Worm (Caenorhabditis elegans) whole organism, midembryonic: ENCODE results near the gene famh-136.

Experiments used
- flt-1 ChIP-seq: fragments of 200-800 bp; sonication (Bioruptor generic); IDR thresholded peaks from 2 replicates; pipeline ENCODE4 v1.3.6; 2022; ENCODE audit warnings: missing genetic modification characterization, missing compliant biosample characterization
- klf-2 ChIP-seq: fragments of 200-800 bp; sonication (Bioruptor generic); conservative IDR thresholded peaks from 2 replicates; pipeline ENCODE4 v1.3.6; 2022; ENCODE audit warnings: missing genetic modification reagents, missing genetic modification characterization, missing compliant biosample characterization
- ref-1 ChIP-seq: fragments of 200-800 bp; sonication (Bioruptor generic); conservative IDR thresholded peaks from 2 replicates; pipeline ENCODE4 v1.3.6; 2022; ENCODE audit warnings: missing genetic modification reagents, missing genetic modification characterization, missing compliant biosample characterization
- tab-1 ChIP-seq: fragments of 200-800 bp; sonication (Bioruptor generic); IDR thresholded peaks from 2 replicates; pipeline ENCODE4 v1.3.6; 2022; ENCODE audit warnings: missing genetic modification characterization, missing compliant biosample characterization
- ztf-29 ChIP-seq: fragments of 200-800 bp; sonication (Bioruptor generic); IDR thresholded peaks from 2 replicates; pipeline ENCODE4 v1.3.6; 2022; ENCODE audit warnings: missing genetic modification reagents, missing genetic modification characterization, missing compliant biosample characterization

DNA sequence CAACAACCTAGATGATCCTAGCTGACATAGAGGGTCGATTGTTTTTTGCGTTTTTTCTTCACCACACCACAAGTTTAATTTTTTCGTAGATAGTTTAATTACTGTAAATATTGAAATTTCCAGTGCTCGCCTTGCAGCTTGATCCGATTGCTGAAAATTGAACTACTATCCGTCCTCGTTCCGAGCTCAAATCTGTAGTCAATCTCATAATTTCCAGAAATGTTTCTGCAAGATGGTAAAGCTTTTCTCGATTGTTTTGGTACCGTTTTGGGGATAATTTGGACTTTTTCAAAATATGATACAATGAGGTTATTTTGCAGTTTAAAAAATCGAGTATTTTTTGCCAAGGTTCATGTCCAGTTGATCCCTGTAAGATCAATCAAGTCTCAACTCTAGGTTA, 21.5 kb upstream of the famh-136 start:
- no peak for TF ChIP-seq ref-1
- TF ChIP-seq flt-1 (GFP tag; lab: Robert Waterston, UW) = no peak
- no peak for TF ChIP-seq tab-1 (GFP tag; lab: Robert Waterston, UW)
- TF ChIP-seq klf-2 (GFP tag; lab: Robert Waterston, UW) = no peak
- TF ChIP-seq ztf-29 = no peak
